Worm (Caenorhabditis elegans) whole organism, L4/young adult: ENCODE measurements around the gene K09C4.9.

ENCODE experiments used
- W03F9.2 ChIP-seq: fragments of 150-350 bp; optimal IDR thresholded peaks from 2 replicates; lab custom pipeline; 2014; ENCODE audit warnings: missing biosample characterization, missing genetic modification characterization
- dao-5 ChIP-seq: sonication (generic microtip); optimal IDR thresholded peaks from 2 replicates; lab custom pipeline; 2016; ENCODE audit warnings: missing genotype, missing genetic modification characterization, moderate library complexity, missing compliant biosample characterization
- him-1 ChIP-seq: sonication (generic microtip); optimal IDR thresholded peaks from 2 replicates; lab custom pipeline; 2016; ENCODE audit warnings: missing genotype, missing genetic modification reagents, missing genetic modification characterization, missing compliant biosample characterization

DNA sequence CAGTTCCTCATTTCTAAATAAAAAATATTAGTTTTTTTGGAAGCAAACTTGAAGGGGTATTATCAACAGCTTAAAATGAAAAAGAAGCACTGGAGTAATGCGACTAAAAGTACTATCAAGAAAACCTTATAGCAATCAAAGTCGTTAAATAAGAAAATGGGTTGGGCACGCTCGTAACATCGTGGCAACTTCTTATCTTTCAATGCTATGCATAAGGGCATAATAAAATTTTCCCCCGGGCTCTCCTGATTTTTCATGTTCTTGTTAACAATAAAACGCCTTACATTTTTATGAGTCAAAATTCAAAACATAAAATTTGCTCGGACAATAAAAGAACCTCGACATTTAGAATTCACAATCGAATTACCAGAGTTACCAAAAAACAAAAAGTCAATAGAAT, 28.0 kb downstream of the K09C4.9 start, which contains the start of gene irg-7:
- TF ChIP-seq him-1 (tag; lab: Kevin White, UChicago) (no peak), dao-5 (tag; lab: Kevin White, UChicago) (no peak), W03F9.2 (tag; lab: Kevin White, UChicago) (no peak)
